Fruit fly (Drosophila melanogaster) whole organism, embryonic: Measurements from ENCODE around the gene wg.
A peak's percentile ranks its signal among the peaks of the same experiment; 100 is the strongest.

Experiments used
- Abd-B ChIP-seq: fragments of 200-800 bp; sonication (Bioruptor generic); optimal IDR thresholded peaks from 2 replicates; lab custom pipeline; 2018; ENCODE audit warnings: missing biosample characterization, mild to moderate bottlenecking, missing genetic modification characterization, moderate library complexity
- B-H1 ChIP-seq: fragments of 200-800 bp; sonication (Bioruptor generic); IDR thresholded peaks from 3 replicates; pipeline ENCODE4 v1.3.6; 2022; ENCODE audit warnings: missing biosample characterization, missing genetic modification characterization
- Blimp-1 ChIP-seq: fragments of 200-800 bp; sonication (Bioruptor generic); optimal IDR thresholded peaks from 3 replicates; lab custom pipeline; 2018; ENCODE audit warnings: missing biosample characterization, missing genetic modification characterization, mild to moderate bottlenecking, moderate library complexity, missing genetic modification reagents
- Bteb2 ChIP-seq: fragments of 200-800 bp; sonication (Bioruptor generic); optimal IDR thresholded peaks from 2 replicates; lab custom pipeline; 2016; ENCODE audit warnings: missing biosample characterization, missing genetic modification characterization
- CG10979 ChIP-seq: fragments of 200-800 bp; sonication (Bioruptor generic); optimal IDR thresholded peaks from 2 replicates; lab custom pipeline; 2018; ENCODE audit warnings: missing biosample characterization, mild to moderate bottlenecking, missing genetic modification characterization, moderate library complexity
- CG12391 ChIP-seq: fragments of 200-800 bp; sonication (Bioruptor generic); optimal IDR thresholded peaks from 3 replicates; lab custom pipeline; 2018; ENCODE audit warnings: missing biosample characterization, mild to moderate bottlenecking, missing genetic modification characterization, moderate library complexity
- CG12744 ChIP-seq: fragments of 200-800 bp; sonication (Bioruptor generic); optimal IDR thresholded peaks from 2 replicates; lab custom pipeline; 2016; ENCODE audit warnings: missing biosample characterization, missing genetic modification characterization
- CG1529 ChIP-seq: fragments of 200-800 bp; sonication (Bioruptor generic); optimal IDR thresholded peaks from 3 replicates; lab custom pipeline; 2018; ENCODE audit warnings: missing biosample characterization, missing genetic modification characterization
- CG15514 ChIP-seq: fragments of 200-800 bp; sonication (Bioruptor generic); optimal IDR thresholded peaks from 3 replicates; lab custom pipeline; 2017; ENCODE audit warnings: missing biosample characterization, missing genetic modification characterization, mild to moderate bottlenecking, moderate library complexity, missing genetic modification reagents
- CG3726 ChIP-seq: fragments of 200-800 bp; sonication (Bioruptor generic); IDR thresholded peaks from 3 replicates; pipeline ENCODE4, ENCODE4 v1.3.6; 2022; ENCODE audit warnings: missing biosample characterization, missing genetic modification characterization
- CG7271 ChIP-seq: fragments of 200-800 bp; sonication (Bioruptor generic); optimal IDR thresholded peaks from 2 replicates; lab custom pipeline; 2018; ENCODE audit warnings: missing biosample characterization, mild to moderate bottlenecking, missing genetic modification characterization, moderate library complexity
- CG7357 ChIP-seq: fragments of 200-800 bp; sonication (Bioruptor generic); IDR thresholded peaks from 3 replicates; pipeline ENCODE4 v1.3.6; 2022; ENCODE audit warnings: missing biosample characterization, missing genetic modification characterization
- CG7928 ChIP-seq: fragments of 200-800 bp; sonication (Bioruptor generic); optimal IDR thresholded peaks from 2 replicates; lab custom pipeline; 2017; ENCODE audit warnings: missing biosample characterization, mild to moderate bottlenecking, missing genetic modification characterization
- CG8924 ChIP-seq: fragments of 200-800 bp; optimal IDR thresholded peaks from 3 replicates; lab custom pipeline; 2019; ENCODE audit warnings: missing biosample characterization, mild to moderate bottlenecking, missing genetic modification characterization, moderate library complexity
- CTCF ChIP-seq: fragments of 200-800 bp; sonication (Bioruptor generic); optimal IDR thresholded peaks from 2 replicates; lab custom pipeline; 2017; ENCODE audit warnings: missing biosample characterization, mild to moderate bottlenecking, missing genetic modification characterization, moderate library complexity
- Doc2 ChIP-seq: fragments of 200-800 bp; sonication (Bioruptor generic); IDR thresholded peaks from 2 replicates; pipeline ENCODE4 v1.3.6; 2022; ENCODE audit warnings: missing biosample characterization, missing genetic modification characterization
- E2f1 ChIP-seq: fragments of 200-800 bp; sonication (Bioruptor generic); IDR thresholded peaks from 2 replicates; pipeline ENCODE4 v1.3.6; 2022; ENCODE audit warnings: missing biosample characterization, missing genetic modification characterization
- Ets65A ChIP-seq: fragments of 200-800 bp; sonication (Bioruptor generic); peaks from one replicate; lab custom pipeline; 2016; ENCODE audit warnings: missing biosample characterization, missing genetic modification characterization
- H15 ChIP-seq: fragments of 200-800 bp; sonication (Bioruptor generic); IDR thresholded peaks from 3 replicates; pipeline ENCODE4 v1.3.6; 2022; ENCODE audit warnings: missing biosample characterization, missing genetic modification characterization
- Hey ChIP-seq: fragments of 200-800 bp; sonication (Bioruptor generic); optimal IDR thresholded peaks from 3 replicates; lab custom pipeline; 2018; ENCODE audit warnings: missing biosample characterization, mild to moderate bottlenecking, missing genetic modification characterization
- HmgD ChIP-seq: fragments of 200-800 bp; sonication (Bioruptor generic); optimal IDR thresholded peaks from 3 replicates; lab custom pipeline; 2016; ENCODE audit warnings: missing biosample characterization, missing genetic modification characterization
- Neu2 ChIP-seq: fragments of 200-800 bp; sonication (Bioruptor generic); optimal IDR thresholded peaks from 3 replicates; lab custom pipeline; 2016; ENCODE audit warnings: missing biosample characterization, missing genetic modification characterization, borderline replicate concordance
- Nf-YB ChIP-seq: fragments of 200-800 bp; sonication (Bioruptor generic); optimal IDR thresholded peaks from 3 replicates; lab custom pipeline; 2019; ENCODE audit warnings: missing biosample characterization, mild to moderate bottlenecking, missing genetic modification characterization, moderate library complexity
- Rx ChIP-seq: fragments of 200-800 bp; sonication (Bioruptor generic); IDR thresholded peaks from 2 replicates; pipeline ENCODE4 v1.3.6; 2022; ENCODE audit warnings: missing biosample characterization, missing genetic modification characterization
- Sox102F ChIP-seq: fragments of 200-800 bp; sonication (Bioruptor generic); optimal IDR thresholded peaks from 2 replicates; lab custom pipeline; 2018; ENCODE audit warnings: missing biosample characterization, mild to moderate bottlenecking, missing genetic modification characterization, moderate library complexity
- Tbp ChIP-seq: fragments of >200 bp; optimal IDR thresholded peaks from 2 replicates; lab custom pipeline; 2018; ENCODE audit warnings: missing biosample characterization, missing genetic modification characterization
- ab ChIP-seq: fragments of 200-800 bp; sonication (Bioruptor generic); optimal IDR thresholded peaks from 2 replicates; lab custom pipeline; 2016; ENCODE audit warnings: missing biosample characterization, missing genetic modification characterization
- al ChIP-seq: fragments of 200-800 bp; sonication (Bioruptor generic); IDR thresholded peaks from 2 replicates; pipeline ENCODE4 v1.3.6; 2022; ENCODE audit warnings: missing biosample characterization, missing genetic modification characterization
- az2 ChIP-seq: fragments of 200-800 bp; sonication (Bioruptor generic); optimal IDR thresholded peaks from 3 replicates; lab custom pipeline; 2016; ENCODE audit warnings: missing biosample characterization, missing genetic modification characterization
- cg ChIP-seq: fragments of 200-800 bp; sonication (Bioruptor generic); optimal IDR thresholded peaks from 3 replicates; lab custom pipeline; 2019; ENCODE audit warnings: missing biosample characterization, mild to moderate bottlenecking, missing genetic modification characterization, moderate library complexity
- chm ChIP-seq: fragments of 200-800 bp; sonication (Bioruptor generic); IDR thresholded peaks from 2 replicates; pipeline ENCODE4 v1.3.6; 2022; ENCODE audit warnings: missing biosample characterization, missing genetic modification characterization
- crp ChIP-seq, 2 experiments: fragments of 200-800 bp; sonication (Bioruptor generic); optimal IDR thresholded peaks; 2 replicates in 1 of 2; 3 replicates in 1 of 2; lab custom pipeline; 2017; ENCODE audit warnings: missing biosample characterization in 2 of 2, missing genetic modification characterization in 2 of 2, mild to moderate bottlenecking in 1 of 2, moderate library complexity in 1 of 2
- danr ChIP-seq: fragments of 200-800 bp; sonication (Bioruptor generic); IDR thresholded peaks from 2 replicates; pipeline ENCODE4 v1.3.6; 2022; ENCODE audit warnings: missing biosample characterization, missing genetic modification characterization
- dmrt11E ChIP-seq: fragments of 200-800 bp; sonication (Bioruptor generic); optimal IDR thresholded peaks from 3 replicates; lab custom pipeline; 2018; ENCODE audit warnings: missing biosample characterization, mild to moderate bottlenecking, missing genetic modification characterization, moderate library complexity
- dysf ChIP-seq: fragments of 200-800 bp; sonication (Bioruptor generic); IDR thresholded peaks from 3 replicates; pipeline ENCODE4 v1.3.6; 2022; ENCODE audit warnings: missing biosample characterization, missing genetic modification characterization
- gcm2 ChIP-seq: fragments of 200-800 bp; sonication (Bioruptor generic); optimal IDR thresholded peaks from 2 replicates; lab custom pipeline; 2016; ENCODE audit warnings: missing biosample characterization, missing genetic modification characterization
- gem ChIP-seq: fragments of 200-800 bp; sonication (Bioruptor generic); optimal IDR thresholded peaks from 2 replicates; lab custom pipeline; 2019; ENCODE audit warnings: missing biosample characterization, mild to moderate bottlenecking, missing genetic modification characterization, moderate library complexity
- gfzf ChIP-seq: fragments of 200-800 bp; sonication (Bioruptor generic); optimal IDR thresholded peaks from 2 replicates; lab custom pipeline; 2016; ENCODE audit warnings: missing biosample characterization, mild to moderate bottlenecking, missing genetic modification characterization, moderate library complexity
- hbn ChIP-seq: fragments of 200-800 bp; sonication (Bioruptor generic); IDR thresholded peaks from 2 replicates; pipeline ENCODE4 v1.3.6; 2022; ENCODE audit warnings: missing biosample characterization, missing genetic modification characterization; ENCODE audit not compliant: partially characterized antibody
- kni ChIP-seq: fragments of 200-800 bp; sonication (Bioruptor generic); optimal IDR thresholded peaks from 3 replicates; lab custom pipeline; 2017; ENCODE audit warnings: mild to moderate bottlenecking, missing biosample characterization, missing genetic modification reagents, missing genetic modification characterization
- nerfin-2 ChIP-seq: fragments of 200-800 bp; sonication (Bioruptor generic); IDR thresholded peaks from 2 replicates; pipeline ENCODE4 v1.3.6; 2022; ENCODE audit warnings: missing biosample characterization, missing genetic modification characterization; ENCODE audit not compliant: partially characterized antibody
- oc ChIP-seq: fragments of 200-800 bp; sonication (Bioruptor generic); optimal IDR thresholded peaks from 2 replicates; lab custom pipeline; 2018; ENCODE audit warnings: missing biosample characterization, mild to moderate bottlenecking, missing genetic modification characterization, moderate library complexity
- sens ChIP-seq: fragments of 200-800 bp; sonication (Bioruptor generic); peaks from one replicate; lab custom pipeline; 2016; ENCODE audit warnings: missing biosample characterization, missing genetic modification characterization
- wek ChIP-seq: fragments of 200-800 bp; sonication (Bioruptor generic); optimal IDR thresholded peaks from 3 replicates; lab custom pipeline; 2018; ENCODE audit warnings: missing biosample characterization, mild to moderate bottlenecking, missing genetic modification characterization, moderate library complexity

Gene wg

DNA sequence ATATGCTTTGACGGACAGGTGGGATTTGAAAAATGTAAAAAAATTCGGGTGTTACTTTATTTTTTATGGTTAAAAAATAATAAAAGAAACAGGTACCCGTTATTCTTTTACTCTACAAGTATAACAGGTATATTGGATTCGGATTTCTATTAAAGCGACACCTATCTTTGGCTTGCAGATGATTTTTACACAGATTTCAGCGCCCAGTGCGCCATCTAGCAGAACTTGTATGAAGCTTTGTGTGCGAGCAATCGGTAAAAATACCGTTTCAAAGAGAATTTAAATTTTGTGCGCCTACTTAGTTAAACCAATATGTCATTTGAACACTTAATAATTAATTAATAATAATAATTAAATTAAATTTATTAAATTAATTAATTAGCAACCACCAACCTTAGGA, 48.9 kb upstream of the wg start (continued):
- TF ChIP-seq gcm2 (no peak), CG8924 (no peak), Rx (0 out of 2 replicates have a peak, but pooled peaks have one; percentile 34), CTCF (peak; percentile 99), CG7271 (tag; lab: Kevin White, UChicago) (no peak), Tbp (GFP tag; lab: Kevin White, UChicago) (no peak), kni (GFP tag; lab: Kevin White, UChicago) (no peak), dmrt11E (tag; lab: Kevin White, UChicago) (peak; percentile 38), gfzf (GFP tag; lab: Kevin White, UChicago) (peak; percentile 1), hbn (GFP tag; lab: Robert Waterston, UW) (no peak), Doc2 (no peak), nerfin-2 (GFP tag; lab: Robert Waterston, UW) (no peak), HmgD (GFP tag; lab: Kevin White, UChicago) (peak; percentile 46), CG7928 (GFP tag; lab: Kevin White, UChicago) (no peak), CG3726 (GFP tag; lab: Robert Waterston, UW) (no peak), CG7357 (GFP tag; lab: Robert Waterston, UW) (no peak), Neu2 (GFP tag; lab: Kevin White, UChicago) (no peak), B-H1 (GFP tag; lab: Robert Waterston, UW) (no peak), dysf (GFP tag; lab: Robert Waterston, UW) (peak; percentile 74; the same call in 2 of the 3 replicates), danr (no peak)

DNA sequence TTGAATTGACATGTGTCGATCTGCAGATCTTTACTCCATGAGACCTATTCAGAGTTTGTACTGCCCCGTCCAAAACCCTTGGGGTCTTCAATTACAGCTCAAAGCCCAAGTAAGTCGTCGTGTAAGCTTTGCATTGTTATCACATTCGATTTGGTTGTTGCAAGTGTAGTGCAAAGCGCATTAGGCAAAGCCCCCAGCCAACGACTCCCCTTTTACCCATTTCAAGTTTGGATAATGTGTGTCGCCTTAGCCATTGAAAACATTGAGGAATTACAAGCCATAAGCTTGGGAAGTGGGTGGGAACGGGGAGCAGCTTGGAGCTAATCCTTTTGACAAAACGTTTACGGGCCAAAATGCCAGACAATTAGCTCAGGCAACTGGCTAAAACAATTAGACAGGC, 47.5 kb upstream of the wg start:
- TF ChIP-seq oc (tag; lab: Kevin White, UChicago) (peak; percentile 93), Bteb2 (no peak)

DNA sequence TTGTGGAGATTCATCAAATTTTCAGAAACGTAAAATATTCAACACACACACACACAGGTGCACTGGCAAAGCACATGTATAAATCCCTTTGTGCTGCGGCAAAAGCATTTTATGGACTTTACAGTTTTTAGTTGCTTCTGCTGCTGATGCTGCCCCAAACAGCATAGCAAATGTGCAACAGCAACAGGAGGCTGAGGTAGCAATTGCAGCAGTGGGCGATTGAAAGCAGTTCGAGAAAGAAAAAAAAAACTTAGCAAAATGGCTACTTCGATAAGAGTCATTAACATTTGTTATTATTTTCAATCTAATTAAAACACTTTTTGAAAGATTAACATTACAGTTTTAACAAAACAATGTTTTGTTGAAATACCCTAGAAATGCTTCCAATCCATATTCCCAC, 46.7 kb upstream of the wg start:
- TF ChIP-seq Ets65A (peak; percentile 17), CG15514 (GFP tag; lab: Kevin White, UChicago) (no peak), crp (GFP tag; optimal IDR thresholded peaks at IDR 0.05; lab: Kevin White, UChicago) (no peak), Abd-B (GFP tag; lab: Kevin White, UChicago) (no peak), chm (GFP tag; lab: Robert Waterston, UW) (no peak), CG10979 (peak; percentile 7), Sox102F (peak; percentile 7), CG1529 (GFP tag; lab: Kevin White, UChicago) (peak; percentile 8), gem (tag; lab: Kevin White, UChicago) (peak; percentile 15), CG12744 (no peak), ab (GFP tag; lab: Kevin White, UChicago) (no peak), Nf-YB (no peak), Hey (tag; lab: Kevin White, UChicago) (no peak), E2f1 (0 out of 2 replicates have a peak, but pooled peaks have one; percentile 13), CG12391 (tag; lab: Kevin White, UChicago) (no peak), sens (peak; percentile 79), wek (GFP tag; lab: Kevin White, UChicago) (no peak), cg (GFP tag; lab: Kevin White, UChicago) (peak; percentile 13), Blimp-1 (GFP tag; lab: Kevin White, UChicago) (peak; percentile 11), al (GFP tag; lab: Robert Waterston, UW) (no peak), H15 (GFP tag; lab: Robert Waterston, UW) (no peak), az2 (no peak)
